Fruit fly (Drosophila melanogaster): ENCODE data around the gene CG13721.

- TF ChIP-seq CG7101 (tag; optimal IDR thresholded peaks at IDR 0.05): no peak
- no peak for TF ChIP-seq kay (GFP tag; ENCODE audit: borderline replicate concordance)
- no peak for TF ChIP-seq CG1620 (GFP tag; optimal IDR thresholded peaks at IDR 0.05)
These were observed 19.8 kb downstream of the CG13721 start for dm6 chr3L:4477656-4478254.

Measured in whole organism, adult.